Fruit fly (Drosophila melanogaster): ENCODE data around the gene CG7542.

CG7542 gene

DNA sequence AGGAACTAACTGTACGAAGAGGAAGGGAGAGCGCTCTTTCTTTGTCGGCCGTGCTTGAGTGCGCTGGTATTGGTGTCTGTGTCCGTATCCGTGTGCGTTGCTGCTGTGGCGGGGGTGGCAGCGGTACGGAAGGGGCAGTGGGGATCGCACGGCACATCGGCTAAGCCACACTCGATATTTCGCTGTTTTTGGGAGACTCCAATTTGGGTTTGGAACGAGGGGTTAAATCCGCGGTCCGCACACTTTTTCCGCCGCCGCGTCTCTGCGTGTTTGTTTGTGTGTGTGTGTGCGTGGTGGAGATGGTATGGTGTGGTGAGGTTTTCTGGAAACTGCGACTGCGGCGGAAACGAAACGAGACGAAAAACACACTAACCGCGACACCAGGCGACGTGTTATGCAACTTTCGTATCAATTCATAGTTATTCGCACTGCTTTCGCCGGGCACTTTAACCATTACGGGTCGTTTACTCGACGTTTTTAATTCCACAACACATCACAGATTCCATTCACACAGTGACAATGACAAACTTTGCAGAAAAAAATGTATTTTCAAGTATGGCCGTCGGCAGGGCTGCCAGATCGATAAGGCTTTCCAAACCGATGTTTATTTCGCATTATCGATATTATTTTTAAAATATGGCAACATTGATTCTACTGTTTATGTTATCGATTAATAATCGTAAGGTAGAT lies 7.7 kb downstream of the CG7542 start, which contains the start of gene CycT:
CycT (minus strand) TSS at position 574 of the 690 bp plus-strand sequence.
- TF ChIP-seq kni (GFP tag; optimal IDR thresholded peaks at IDR 0.05) (peak; percentile 71), B-H2 (GFP tag; optimal IDR thresholded peaks at IDR 0.05) (peak; percentile 29), stwl (tag; optimal IDR thresholded peaks at IDR 0.05) (peak; percentile 84), CoRest (tag; optimal IDR thresholded peaks at IDR 0.05) (peak; percentile 23), HmgZ (tag; optimal IDR thresholded peaks at IDR 0.05) (peak; percentile 63), exex (tag; optimal IDR thresholded peaks at IDR 0.05) (peak; percentile 30), mld (GFP tag; IDR thresholded peaks at IDR 0.05; ENCODE audit: partially characterized antibody) (peak; percentile 79; the same call in 2 of the 3 replicates), CG11504 (tag; optimal IDR thresholded peaks at IDR 0.05) (no peak), CG13123 (GFP tag; optimal IDR thresholded peaks at IDR 0.05) (no peak), eve (GFP tag; optimal IDR thresholded peaks at IDR 0.05) (no peak), NFAT (GFP tag; IDR thresholded peaks at IDR 0.05) (no peak), gfzf (GFP tag; optimal IDR thresholded peaks at IDR 0.05) (peak; percentile 37), wek (GFP tag; optimal IDR thresholded peaks at IDR 0.05) (peak; percentile 51), CG31441 (GFP tag; IDR thresholded peaks at IDR 0.05) (no peak; the same call in none of the 2 replicates), Hand (GFP tag; optimal IDR thresholded peaks at IDR 0.05) (peak; percentile 61), Sin3A (optimal IDR thresholded peaks at IDR 0.05) (peak; percentile 52), Mes4 (GFP tag; optimal IDR thresholded peaks at IDR 0.05) (peak; percentile 33), CG30020 (tag; optimal IDR thresholded peaks at IDR 0.05) (peak; percentile 50), da (GFP tag; optimal IDR thresholded peaks at IDR 0.05) (no peak), Eip74EF (GFP tag; optimal IDR thresholded peaks at IDR 0.05) (peak in 1 of 2 experiments; percentile 89), Rfx (GFP tag; IDR thresholded peaks at IDR 0.05) (peak; percentile 45), Asciz (GFP tag; optimal IDR thresholded peaks at IDR 0.05) (peak; percentile 15), pfk (GFP tag; optimal IDR thresholded peaks at IDR 0.05) (peak; percentile 74), dpn (GFP tag; optimal IDR thresholded peaks at IDR 0.05) (peak; percentile 31 to 36), E2f2 (GFP tag; IDR thresholded peaks at IDR 0.05) (peak; percentile 78), Ptx1 (GFP tag; IDR thresholded peaks at IDR 0.05) (no peak), hb (GFP tag; IDR thresholded peaks at IDR 0.05; ENCODE audit: partially characterized antibody) (peak; percentile 76), Stat92E (GFP tag; optimal IDR thresholded peaks at IDR 0.05) (peak in 1 of 3 experiments; percentile 75), CG10267 (tag; optimal IDR thresholded peaks at IDR 0.05) (peak; percentile 66), h (optimal IDR thresholded peaks at IDR 0.05) (no peak), Adf1 (GFP tag; IDR thresholded peaks at IDR 0.05) (peak; percentile 75), CG17328 (GFP tag; IDR thresholded peaks at IDR 0.05) (0 out of 2 replicates have a peak, but pooled peaks have one; percentile 39), unc-4 (GFP tag; IDR thresholded peaks at IDR 0.05; ENCODE audit: partially characterized antibody) (peak; percentile 88), CG10431 (GFP tag; optimal IDR thresholded peaks at IDR 0.05) (no peak), her (GFP tag; optimal IDR thresholded peaks at IDR 0.05) (peak; percentile 28), CG13296 (GFP tag; optimal IDR thresholded peaks at IDR 0.05) (peak; percentile 79), phol (tag; optimal IDR thresholded peaks at IDR 0.05) (peak; percentile 99), CG17612 (GFP tag; IDR thresholded peaks at IDR 0.05) (no peak), Sry-δ (GFP tag; optimal IDR thresholded peaks at IDR 0.05) (peak; percentile 76), CG6791 (GFP tag; IDR thresholded peaks at IDR 0.05; ENCODE audit: partially characterized antibody) (peak; percentile 85), CG4617 (GFP tag; optimal IDR thresholded peaks at IDR 0.05; ENCODE audit: borderline replicate concordance) (peak; percentile 75), emc (GFP tag; optimal IDR thresholded peaks at IDR 0.05) (no peak), fu2 (GFP tag; optimal IDR thresholded peaks at IDR 0.05) (peak; percentile 3), CG2712 (tag; optimal IDR thresholded peaks at IDR 0.05) (peak; percentile 42), gsb (GFP tag; IDR thresholded peaks at IDR 0.05) (no peak), Sox100B (GFP tag; optimal IDR thresholded peaks at IDR 0.05) (no peak), Hr51 (GFP tag; optimal IDR thresholded peaks at IDR 0.05) (no peak), CG34422 (GFP tag; IDR thresholded peaks at IDR 0.05) (peak; percentile 56; the same call in 2 of the 3 replicates), ham (GFP tag; IDR thresholded peaks at IDR 0.05) (no peak)

All from whole organism, embryonic.